Worm (Caenorhabditis elegans) whole organism, L1 larva: ENCODE measurements around the gene ZK180.7.

Source experiments
- C34B4.2 ChIP-seq: sonication (generic microtip); optimal IDR thresholded peaks from 2 replicates; lab custom pipeline; 2017; ENCODE audit warnings: mild to moderate bottlenecking, missing genetic modification characterization, missing compliant biosample characterization
- F16B12.6 ChIP-seq: fragments of 150-350 bp; optimal IDR thresholded peaks from 2 replicates; lab custom pipeline; 2014; ENCODE audit warnings: missing biosample characterization, missing genetic modification characterization
- aha-1 ChIP-seq: fragments of 150-350 bp; optimal IDR thresholded peaks from 2 replicates; lab custom pipeline; 2014; ENCODE audit warnings: missing biosample characterization, missing genetic modification characterization
- alr-1 ChIP-seq: fragments of 200-800 bp; sonication (Bioruptor generic); optimal IDR thresholded peaks from 2 replicates; lab custom pipeline; 2018; ENCODE audit warnings: borderline replicate concordance, mild to moderate bottlenecking, missing genetic modification characterization, missing compliant biosample characterization
- blmp-1 ChIP-seq: fragments of 150-350 bp; optimal IDR thresholded peaks from 2 replicates; lab custom pipeline; 2014; ENCODE audit warnings: missing biosample characterization, missing genetic modification characterization
- ceh-82 ChIP-seq, 3 experiments: fragments of 150-350 bp in 1 of 3; sonication (generic microtip) in 2 of 3; optimal IDR thresholded peaks; 2 replicates each; lab custom pipeline; 2014 to 2017; ENCODE audit warnings: missing biosample characterization in 3 of 3, missing genetic modification characterization in 3 of 3
- ceh-90 ChIP-seq: sonication (generic microtip); optimal IDR thresholded peaks from 2 replicates; lab custom pipeline; 2016; ENCODE audit warnings: missing genetic modification characterization, missing compliant biosample characterization
- dpl-1 ChIP-seq, 3 experiments: fragments of 150-350 bp in 2 of 3; sonication (generic microtip) in 1 of 3; optimal IDR thresholded peaks; 2 replicates each; lab custom pipeline; 2014 to 2017; ENCODE audit warnings: missing biosample characterization in 3 of 3, missing genetic modification characterization in 3 of 3, missing genetic modification reagents in 3 of 3
- dsc-1 ChIP-seq: sonication (generic microtip); optimal IDR thresholded peaks from 2 replicates; lab custom pipeline; 2016; ENCODE audit warnings: mild to moderate bottlenecking, missing genetic modification characterization, missing compliant biosample characterization
- efl-1 ChIP-seq, 4 experiments: fragments of 150-350 bp; optimal IDR thresholded peaks in 3 of 4; peaks in 1 of 4; 1 replicate in 1 of 4; 2 replicates in 3 of 4; lab custom pipeline; 2014; ENCODE audit warnings: missing biosample characterization in 2 of 4, missing genetic modification characterization in 2 of 4, missing genetic modification reagents in 2 of 4
- efl-3 ChIP-seq: fragments of 200-800 bp; sonication (Bioruptor generic); optimal IDR thresholded peaks from 2 replicates; lab custom pipeline; 2018; ENCODE audit warnings: mild to moderate bottlenecking, missing genetic modification characterization, missing compliant biosample characterization
- egl-27 ChIP-seq, 2 experiments: fragments of 150-350 bp in 1 of 2; sonication (generic microtip); optimal IDR thresholded peaks; 3 replicates each; lab custom pipeline; 2017 to 2018; ENCODE audit warnings: missing biosample characterization in 2 of 2, missing genetic modification characterization in 2 of 2, missing genetic modification reagents in 2 of 2
- elt-3 ChIP-seq, 6 experiments: fragments of 150-350 bp in 1 of 6; sonication (generic microtip); optimal IDR thresholded peaks; 2 replicates each; lab custom pipeline; 2017 to 2018; ENCODE audit warnings: missing biosample characterization in 6 of 6, missing genetic modification characterization in 6 of 6, inconsistent platforms in 1 of 6
- fos-1 ChIP-seq: fragments of 150-350 bp; optimal IDR thresholded peaks from 2 replicates; lab custom pipeline; 2014; ENCODE audit warnings: missing biosample characterization, missing genetic modification characterization
- hlh-17 ChIP-seq: fragments of 200-800 bp; sonication (Bioruptor generic); optimal IDR thresholded peaks from 2 replicates; lab custom pipeline; 2018; ENCODE audit warnings: missing genetic modification characterization, mild to moderate bottlenecking, missing compliant biosample characterization, moderate library complexity, borderline replicate concordance
- lin-14 ChIP-seq: fragments of 200-800 bp; sonication (Bioruptor generic); optimal IDR thresholded peaks from 2 replicates; lab custom pipeline; 2018; ENCODE audit warnings: mild to moderate bottlenecking, missing genetic modification characterization, moderate library complexity, missing compliant biosample characterization
- lir-3 ChIP-seq: sonication (generic microtip); optimal IDR thresholded peaks from 2 replicates; lab custom pipeline; 2016; ENCODE audit warnings: mild to moderate bottlenecking, missing genetic modification characterization, moderate library complexity, missing compliant biosample characterization; ENCODE audit not compliant: poor library complexity
- lsy-2 ChIP-seq, 2 experiments: fragments of 150-350 bp; optimal IDR thresholded peaks; 2 replicates each; lab custom pipeline; 2014; ENCODE audit warnings: missing biosample characterization in 2 of 2, missing genetic modification characterization in 2 of 2
- mef-2 ChIP-seq: fragments of 150-350 bp; optimal IDR thresholded peaks from 2 replicates; lab custom pipeline; 2014; ENCODE audit warnings: missing biosample characterization, missing genetic modification characterization
- mep-1 ChIP-seq: fragments of 150-350 bp; optimal IDR thresholded peaks from 2 replicates; lab custom pipeline; 2014; ENCODE audit warnings: missing biosample characterization, missing genetic modification characterization
- nhr-19 ChIP-seq: fragments of 200-800 bp; sonication (Bioruptor generic); conservative IDR thresholded peaks from 2 replicates; pipeline ENCODE4 v1.3.6; 2022; ENCODE audit warnings: missing genetic modification characterization, missing compliant biosample characterization
- nhr-20 ChIP-seq: sonication (generic microtip); optimal IDR thresholded peaks from 2 replicates; lab custom pipeline; 2016; ENCODE audit warnings: mild to moderate bottlenecking, missing genetic modification characterization, missing compliant biosample characterization
- nhr-237 ChIP-seq: fragments of 150-350 bp; optimal IDR thresholded peaks from 2 replicates; lab custom pipeline; 2014; ENCODE audit warnings: missing biosample characterization, missing genetic modification characterization
- nhr-71 ChIP-seq: sonication (generic microtip); optimal IDR thresholded peaks from 2 replicates; lab custom pipeline; 2016; ENCODE audit warnings: mild to moderate bottlenecking, missing genetic modification characterization, moderate library complexity, missing compliant biosample characterization
- nhr-76 ChIP-seq: sonication (generic microtip); optimal IDR thresholded peaks from 2 replicates; lab custom pipeline; 2017; ENCODE audit warnings: missing biosample characterization, missing genetic modification characterization
- nhr-77 ChIP-seq: fragments of 150-350 bp; optimal IDR thresholded peaks from 2 replicates; lab custom pipeline; 2014; ENCODE audit warnings: missing biosample characterization, missing genetic modification characterization
- nhr-84 ChIP-seq: sonication (generic microtip); optimal IDR thresholded peaks from 2 replicates; lab custom pipeline; 2017; ENCODE audit warnings: missing biosample characterization, missing genetic modification characterization
- nhr-85 ChIP-seq: sonication (generic microtip); peaks from one replicate; lab custom pipeline; 2016; ENCODE audit warnings: missing genetic modification characterization, inconsistent platforms, missing compliant biosample characterization
- nhr-90 ChIP-seq: sonication (generic microtip); optimal IDR thresholded peaks from 2 replicates; lab custom pipeline; 2016; ENCODE audit warnings: mild to moderate bottlenecking, missing genetic modification characterization, missing compliant biosample characterization; ENCODE audit not compliant: poor library complexity
- pag-3 ChIP-seq: sonication (generic microtip); optimal IDR thresholded peaks from 2 replicates; lab custom pipeline; 2017; ENCODE audit warnings: missing genetic modification characterization, mild to moderate bottlenecking, missing compliant biosample characterization, antibody characterized with exemption, borderline replicate concordance; ENCODE audit not compliant: insufficient read depth
- rnt-1 ChIP-seq: sonication (generic microtip); optimal IDR thresholded peaks from 2 replicates; lab custom pipeline; 2016; ENCODE audit warnings: mild to moderate bottlenecking, missing genetic modification characterization, moderate library complexity, missing compliant biosample characterization
- skn-1 ChIP-seq: fragments of 150-350 bp; optimal IDR thresholded peaks from 2 replicates; lab custom pipeline; 2014; ENCODE audit warnings: missing biosample characterization, missing genetic modification characterization
- snu-23 ChIP-seq: sonication (generic microtip); optimal IDR thresholded peaks from 2 replicates; lab custom pipeline; 2016; ENCODE audit warnings: missing genetic modification characterization, missing compliant biosample characterization
- sup-37 ChIP-seq: fragments of 200-800 bp; sonication (Bioruptor generic); optimal IDR thresholded peaks from 2 replicates; lab custom pipeline; 2018; ENCODE audit warnings: mild to moderate bottlenecking, missing genetic modification characterization, missing compliant biosample characterization
- swsn-7 ChIP-seq: sonication (generic microtip); optimal IDR thresholded peaks from 2 replicates; lab custom pipeline; 2016; ENCODE audit warnings: missing genetic modification characterization, missing compliant biosample characterization
- unc-130 ChIP-seq: fragments of 150-350 bp; optimal IDR thresholded peaks from 2 replicates; lab custom pipeline; 2017; ENCODE audit warnings: missing biosample characterization, missing genetic modification characterization, inconsistent platforms
- zip-4 ChIP-seq: fragments of 200-800 bp; sonication (Bioruptor generic); optimal IDR thresholded peaks from 2 replicates; lab custom pipeline; 2018; ENCODE audit warnings: mild to moderate bottlenecking, missing genetic modification characterization, moderate library complexity, missing compliant biosample characterization
- ztf-4 ChIP-seq: fragments of 150-350 bp; optimal IDR thresholded peaks from 2 replicates; lab custom pipeline; 2014; ENCODE audit warnings: missing biosample characterization, missing genetic modification characterization

ZK180.7 gene

DNA sequence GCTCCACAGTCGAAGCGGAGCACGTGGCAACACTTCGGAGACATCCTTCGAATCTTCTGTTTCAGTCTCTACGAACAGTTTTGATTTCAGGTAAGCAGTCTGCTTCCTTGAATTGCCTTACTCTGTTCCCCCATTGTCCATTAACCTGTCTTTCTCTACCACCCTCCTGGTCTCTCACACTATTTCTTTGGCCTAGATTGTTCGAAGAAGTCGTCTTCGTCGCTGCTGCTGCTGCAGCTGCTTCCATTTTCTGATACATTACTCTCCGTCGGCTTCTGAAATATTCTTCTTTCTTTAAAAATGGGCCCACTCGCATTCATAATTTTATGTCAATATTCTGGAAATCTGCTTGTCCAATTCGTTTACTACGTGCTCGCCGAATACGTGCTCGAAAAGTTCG lies 38.8 kb upstream of the ZK180.7 start, which contains the start of gene R08C7.1:
TSS of gene R08C7.1 (plus strand) at position 301 of the 400 bp plus-strand sequence.
- TF ChIP-seq nhr-76 (tag; lab: Kevin White, UChicago), result no peak
- no peak for TF ChIP-seq dsc-1 (tag; lab: Kevin White, UChicago)
- peak; percentile 37 for TF ChIP-seq nhr-85 (tag; lab: Kevin White, UChicago)
- no peak for TF ChIP-seq sup-37 (GFP tag; lab: Kevin White, UChicago)
- TF ChIP-seq lin-14 (GFP tag; lab: Kevin White, UChicago), result no peak
- TF ChIP-seq snu-23 (GFP tag; lab: Kevin White, UChicago), result no peak
- no peak for TF ChIP-seq mef-2 (tag; lab: Kevin White, UChicago)
- TF ChIP-seq aha-1, result no peak

DNA sequence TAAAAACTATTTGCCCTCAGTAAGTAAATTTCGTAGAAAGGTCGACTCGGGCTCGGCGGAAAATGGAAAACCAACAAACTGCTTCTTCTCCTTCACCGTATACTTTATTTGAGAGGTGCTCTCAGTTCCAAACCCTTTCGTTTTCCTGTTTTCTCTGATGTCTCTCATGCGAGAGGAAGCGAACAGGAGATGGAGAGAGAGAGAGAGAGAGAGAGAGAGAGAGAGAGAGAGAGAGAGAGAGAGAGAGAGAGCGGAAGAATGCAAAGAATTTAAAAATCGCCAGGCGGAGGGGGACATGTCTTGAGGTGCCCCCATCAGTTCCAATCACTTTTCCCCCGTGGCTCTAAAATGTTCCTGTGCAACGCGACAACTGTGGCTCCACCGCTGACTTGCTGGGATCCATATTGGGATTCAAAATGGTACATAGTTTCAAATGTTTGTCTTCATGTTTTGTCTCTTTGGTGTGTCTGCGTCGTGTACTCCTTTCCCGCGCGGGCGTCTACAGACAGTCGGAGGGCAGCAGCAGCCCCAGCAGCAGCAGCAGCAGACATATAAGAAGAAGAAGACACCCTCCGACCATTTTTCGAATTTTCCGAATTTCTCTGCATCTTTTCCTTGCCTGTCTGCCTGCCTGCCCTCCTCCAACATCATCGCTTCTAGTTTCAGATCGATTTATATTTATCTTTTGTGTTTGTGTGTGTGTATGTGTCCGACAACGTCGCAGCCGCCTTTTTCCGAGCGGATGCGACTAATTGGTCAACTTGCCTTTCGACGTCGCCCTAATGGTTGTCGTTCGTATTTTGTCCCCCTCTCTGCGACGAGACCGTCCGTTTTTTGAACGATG lies 35.8 kb upstream of the ZK180.7 start, which contains the start of gene R08C7.11:
TSS of gene R08C7.11 (minus strand) at position 608 of the 844 bp plus-strand sequence.
- TF ChIP-seq nhr-19 (GFP tag; lab: Robert Waterston, UW), result peak; percentile 46; the same call in 1 of the 2 replicates
- no peak for TF ChIP-seq zip-4
- peak; percentile 34 for TF ChIP-seq sup-37 (GFP tag; lab: Kevin White, UChicago)
- TF ChIP-seq nhr-85 (tag; lab: Kevin White, UChicago), result peak; percentile 82
- no peak for TF ChIP-seq C34B4.2 (tag; lab: Kevin White, UChicago)
- peak; percentile 38 for TF ChIP-seq unc-130 (tag; lab: Kevin White, UChicago)
- TF ChIP-seq swsn-7, result peak; percentile 18
- TF ChIP-seq dpl-1 (GFP tag; optimal IDR thresholded peaks at IDR 0.05; lab: Kevin White, UChicago), result peak; percentile 2 to 16 (median 14)
- TF ChIP-seq skn-1 (tag; lab: Kevin White, UChicago), result peak; percentile 5
- no peak for TF ChIP-seq egl-27 (tag; optimal IDR thresholded peaks at IDR 0.05; lab: Kevin White, UChicago)
- TF ChIP-seq ceh-82 (tag; optimal IDR thresholded peaks at IDR 0.05; lab: Kevin White, UChicago), result peak in 1 of 3 experiments; percentile 15
- no peak for TF ChIP-seq F16B12.6 (tag; lab: Kevin White, UChicago)
- no peak for TF ChIP-seq ztf-4
- no peak for TF ChIP-seq lir-3 (tag; lab: Kevin White, UChicago)
- peak; percentile 77 for TF ChIP-seq blmp-1 (tag; lab: Kevin White, UChicago)
- TF ChIP-seq fos-1 (tag; lab: Kevin White, UChicago), result no peak
- no peak for TF ChIP-seq mef-2 (tag; lab: Kevin White, UChicago)
- peak in 2 of 6 experiments; percentile 5 to 66 for TF ChIP-seq elt-3 (tag; optimal IDR thresholded peaks at IDR 0.05; lab: Kevin White, UChicago)
- TF ChIP-seq efl-3, result no peak
- TF ChIP-seq nhr-90 (tag; lab: Kevin White, UChicago), result no peak
- no peak for TF ChIP-seq ceh-90
- TF ChIP-seq nhr-77 (tag; lab: Kevin White, UChicago), result peak; percentile 17
- TF ChIP-seq nhr-237 (tag; lab: Kevin White, UChicago), result no peak
- peak; percentile 6 for TF ChIP-seq nhr-20 (tag; lab: Kevin White, UChicago)
- TF ChIP-seq mep-1 (tag; lab: Kevin White, UChicago), result peak; percentile 28
- peak; percentile 39 for TF ChIP-seq snu-23 (GFP tag; lab: Kevin White, UChicago)
- peak; percentile 63 for TF ChIP-seq rnt-1
- no peak for TF ChIP-seq pag-3 (tag; lab: Kevin White, UChicago)
- TF ChIP-seq nhr-71 (tag; lab: Kevin White, UChicago), result peak; percentile 40
- peak; percentile 55 for TF ChIP-seq efl-1 (optimal IDR thresholded peaks at IDR 0.05; lab: Kevin White, UChicago)
- peak in 1 of 2 experiments; percentile 86 for TF ChIP-seq efl-1 (GFP tag; optimal IDR thresholded peaks at IDR 0.05 in 1 of 2; lab: Kevin White, UChicago)
- TF ChIP-seq nhr-84 (tag; lab: Kevin White, UChicago), result no peak
- peak; percentile 27 to 30 for TF ChIP-seq lsy-2 (tag; optimal IDR thresholded peaks at IDR 0.05; lab: Kevin White, UChicago)
- TF ChIP-seq lin-14 (GFP tag; lab: Kevin White, UChicago), result peak; percentile 60
- TF ChIP-seq alr-1, result no peak
- no peak for TF ChIP-seq hlh-17 (GFP tag; lab: Kevin White, UChicago)
